Fruit fly (Drosophila melanogaster) whole organism, adult: ENCODE results near the gene CG2901.

Source experiments
- CG11617 ChIP-seq: fragments of 200-800 bp; sonication (Bioruptor generic); optimal IDR thresholded peaks from 2 replicates; lab custom pipeline; 2017; ENCODE audit warnings: mild to moderate bottlenecking, missing biosample characterization, missing genetic modification reagents, missing genetic modification characterization
- CG1620 ChIP-seq: fragments of 200-800 bp; sonication (Bioruptor generic); optimal IDR thresholded peaks from 2 replicates; lab custom pipeline; 2016; ENCODE audit warnings: missing biosample characterization, missing genetic modification characterization
- CG5204 ChIP-seq: fragments of 200-800 bp; sonication (Bioruptor generic); optimal IDR thresholded peaks from 2 replicates; lab custom pipeline; 2016; ENCODE audit warnings: missing biosample characterization, missing genetic modification characterization
- CG7101 ChIP-seq: fragments of 200-800 bp; sonication (Bioruptor generic); optimal IDR thresholded peaks from 2 replicates; lab custom pipeline; 2018; ENCODE audit warnings: missing biosample characterization, mild to moderate bottlenecking, missing genetic modification characterization, moderate library complexity
- bab1 ChIP-seq: fragments of 200-800 bp; sonication (Bioruptor generic); optimal IDR thresholded peaks from 3 replicates; lab custom pipeline; 2019; ENCODE audit warnings: missing biosample characterization, mild to moderate bottlenecking, missing genetic modification characterization, moderate library complexity
- ovo ChIP-seq: fragments of 200-800 bp; sonication (Bioruptor generic); optimal IDR thresholded peaks from 2 replicates; lab custom pipeline; 2016; ENCODE audit warnings: missing biosample characterization, missing genetic modification characterization
- toe ChIP-seq: fragments of 200-800 bp; sonication (Bioruptor generic); optimal IDR thresholded peaks from 2 replicates; lab custom pipeline; 2016; ENCODE audit warnings: missing biosample characterization, missing genetic modification characterization

DNA sequence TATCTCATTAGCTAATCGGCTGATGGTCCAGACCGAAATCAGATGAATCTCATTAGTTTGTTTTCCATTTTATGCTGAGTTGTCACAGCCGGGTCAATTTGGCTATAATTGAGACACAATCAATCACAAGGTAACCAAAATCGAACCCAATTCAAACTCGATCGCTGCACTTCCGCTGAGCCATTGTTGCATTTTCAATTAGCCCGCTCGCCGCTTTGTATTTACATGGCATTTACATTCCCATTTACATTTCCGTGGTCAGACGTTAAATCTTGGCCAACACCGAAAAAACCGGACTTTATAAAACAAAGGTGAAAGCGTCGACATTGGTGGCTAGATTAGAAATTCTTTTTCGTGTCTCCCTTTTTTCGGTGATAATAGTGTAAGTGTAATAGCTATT is 2.9 kb upstream of the CG2901 start:
- TF ChIP-seq CG11617 = no peak
- no peak for TF ChIP-seq CG5204 (GFP tag; lab: Kevin White, UChicago)
- no peak for TF ChIP-seq CG7101
- TF ChIP-seq toe (GFP tag; lab: Kevin White, UChicago) = no peak
- TF ChIP-seq ovo (GFP tag; lab: Kevin White, UChicago) = no peak
- TF ChIP-seq bab1 (GFP tag; lab: Kevin White, UChicago) = no peak
- no peak for TF ChIP-seq CG1620 (GFP tag; lab: Kevin White, UChicago)
